Worm (Caenorhabditis elegans) whole organism, L4/young adult: ENCODE measurements around the gene Y97E10B.1.

ENCODE experiments used
- W03F9.2 ChIP-seq: fragments of 150-350 bp; optimal IDR thresholded peaks from 2 replicates; lab custom pipeline; 2014; ENCODE audit warnings: missing biosample characterization, missing genetic modification characterization
- dao-5 ChIP-seq: sonication (generic microtip); optimal IDR thresholded peaks from 2 replicates; lab custom pipeline; 2016; ENCODE audit warnings: missing genotype, missing genetic modification characterization, moderate library complexity, missing compliant biosample characterization
- him-1 ChIP-seq: sonication (generic microtip); optimal IDR thresholded peaks from 2 replicates; lab custom pipeline; 2016; ENCODE audit warnings: missing genotype, missing genetic modification reagents, missing genetic modification characterization, missing compliant biosample characterization

- no peak for TF ChIP-seq him-1 (tag; lab: Kevin White, UChicago)
- no peak for TF ChIP-seq W03F9.2 (tag; lab: Kevin White, UChicago)
- TF ChIP-seq dao-5, result no peak
These were observed 42.2 kb downstream of the Y97E10B.1 start, which contains the start of gene Y97E10AL.1 for ce11 chrV:7985860-7986259.
